Worm (Caenorhabditis elegans): ENCODE results near the gene C09H10.4.

- no peak for TF ChIP-seq aly-2 (tag; optimal IDR thresholded peaks at IDR 0.05)
- no peak for TF ChIP-seq unc-62 (GFP tag; optimal IDR thresholded peaks at IDR 0.05)
Measured at ce11 chrII:11125059-11125594, 25.2 kb downstream of the C09H10.4 start.

Data from whole organism, L1 larva.